Fruit fly (Drosophila melanogaster) whole organism, embryonic: Measurements from ENCODE around the gene CG32452.
A peak's percentile ranks its signal among the peaks of the same experiment; 100 is the strongest.

ENCODE experiments used
- B-H2 ChIP-seq: fragments of 200-800 bp; sonication (Bioruptor generic); optimal IDR thresholded peaks from 2 replicates; lab custom pipeline; 2018; ENCODE audit warnings: missing biosample characterization, mild to moderate bottlenecking, missing genetic modification characterization
- CG10959 ChIP-seq: fragments of 200-800 bp; sonication (Bioruptor generic); IDR thresholded peaks from 2 replicates; pipeline ENCODE4 v1.3.6; 2022; ENCODE audit warnings: missing biosample characterization, missing genetic modification characterization
- CG10979 ChIP-seq: fragments of 200-800 bp; sonication (Bioruptor generic); optimal IDR thresholded peaks from 2 replicates; lab custom pipeline; 2018; ENCODE audit warnings: missing biosample characterization, mild to moderate bottlenecking, missing genetic modification characterization, moderate library complexity
- CG12942 ChIP-seq: fragments of 200-800 bp; sonication (Bioruptor generic); optimal IDR thresholded peaks from 3 replicates; lab custom pipeline; 2016; ENCODE audit warnings: missing biosample characterization, missing genetic modification characterization
- CG13775 ChIP-seq: fragments of 200-800 bp; sonication (Bioruptor generic); optimal IDR thresholded peaks from 3 replicates; lab custom pipeline; 2017; ENCODE audit warnings: missing biosample characterization, mild to moderate bottlenecking, missing genetic modification characterization
- CG17359 ChIP-seq: fragments of 200-800 bp; sonication (Bioruptor generic); optimal IDR thresholded peaks from 3 replicates; lab custom pipeline; 2018; ENCODE audit warnings: missing biosample characterization, mild to moderate bottlenecking, missing genetic modification characterization, moderate library complexity
- CG2678 ChIP-seq: fragments of 200-800 bp; sonication (Bioruptor generic); optimal IDR thresholded peaks from 3 replicates; lab custom pipeline; 2019; ENCODE audit warnings: missing biosample characterization, mild to moderate bottlenecking, missing genetic modification characterization, moderate library complexity
- CG33213 ChIP-seq: fragments of 200-800 bp; sonication (Bioruptor generic); optimal IDR thresholded peaks from 3 replicates; lab custom pipeline; 2016; ENCODE audit warnings: missing biosample characterization, missing genetic modification characterization
- CG33557 ChIP-seq: fragments of 200-800 bp; sonication (Bioruptor generic); optimal IDR thresholded peaks from 2 replicates; lab custom pipeline; 2019; ENCODE audit warnings: missing biosample characterization, mild to moderate bottlenecking, missing genetic modification characterization, moderate library complexity
- CG3726 ChIP-seq: fragments of 200-800 bp; sonication (Bioruptor generic); IDR thresholded peaks from 3 replicates; pipeline ENCODE4, ENCODE4 v1.3.6; 2022; ENCODE audit warnings: missing biosample characterization, missing genetic modification characterization
- CG4282 ChIP-seq: fragments of 200-800 bp; sonication (Bioruptor generic); optimal IDR thresholded peaks from 2 replicates; lab custom pipeline; 2016; ENCODE audit warnings: missing biosample characterization, missing genetic modification characterization
- CG7372 ChIP-seq: fragments of 200-800 bp; sonication (Bioruptor generic); IDR thresholded peaks from 2 replicates; pipeline ENCODE4 v1.3.6; 2022; ENCODE audit warnings: missing biosample characterization, missing genetic modification characterization
- CG9609 ChIP-seq: fragments of 200-800 bp; sonication (Bioruptor generic); optimal IDR thresholded peaks from 3 replicates; lab custom pipeline; 2016; ENCODE audit warnings: missing biosample characterization, missing genetic modification characterization
- CG9876 ChIP-seq: fragments of 200-800 bp; sonication (Bioruptor generic); optimal IDR thresholded peaks from 2 replicates; lab custom pipeline; 2016; ENCODE audit warnings: missing biosample characterization, missing genetic modification characterization
- Dll ChIP-seq: fragments of 200-800 bp; sonication (Bioruptor generic); IDR thresholded peaks from 4 replicates; pipeline ENCODE4 v1.3.6; 2022; ENCODE audit warnings: missing biosample characterization, missing genetic modification characterization; ENCODE audit not compliant: partially characterized antibody
- Fer2 ChIP-seq: fragments of 200-800 bp; sonication (Bioruptor generic); optimal IDR thresholded peaks from 2 replicates; lab custom pipeline; 2018; ENCODE audit warnings: missing biosample characterization, mild to moderate bottlenecking, missing genetic modification characterization, moderate library complexity
- Gug ChIP-seq: fragments of 200-800 bp; sonication (Bioruptor generic); IDR thresholded peaks from 4 replicates; pipeline ENCODE4 v1.3.6; 2022; ENCODE audit warnings: missing biosample characterization, missing genetic modification characterization
- HLH3B ChIP-seq: fragments of 200-800 bp; sonication (Bioruptor generic); IDR thresholded peaks from 2 replicates; pipeline ENCODE4 v1.3.6; 2022; ENCODE audit warnings: missing biosample characterization, missing genetic modification characterization
- Hmr ChIP-seq: fragments of 200-800 bp; sonication (Bioruptor generic); optimal IDR thresholded peaks from 3 replicates; lab custom pipeline; 2017; ENCODE audit warnings: mild to moderate bottlenecking, missing biosample characterization, missing genetic modification reagents, missing genetic modification characterization
- Hmx ChIP-seq: fragments of 200-800 bp; sonication (Bioruptor generic); optimal IDR thresholded peaks from 2 replicates; lab custom pipeline; 2016; ENCODE audit warnings: missing biosample characterization, missing genetic modification characterization
- Meics ChIP-seq: fragments of 200-800 bp; sonication (Bioruptor generic); optimal IDR thresholded peaks from 2 replicates; lab custom pipeline; 2017; ENCODE audit warnings: missing biosample characterization, mild to moderate bottlenecking, missing genetic modification characterization
- Oaz ChIP-seq: fragments of 200-800 bp; sonication (Bioruptor generic); IDR thresholded peaks from 2 replicates; pipeline ENCODE4 v1.3.6; 2022; ENCODE audit warnings: missing biosample characterization, missing genetic modification characterization
- Rx ChIP-seq: fragments of 200-800 bp; sonication (Bioruptor generic); IDR thresholded peaks from 2 replicates; pipeline ENCODE4 v1.3.6; 2022; ENCODE audit warnings: missing biosample characterization, missing genetic modification characterization
- Sin3A ChIP-seq: fragments of >200 bp; optimal IDR thresholded peaks from 2 replicates; lab custom pipeline; 2018
- az2 ChIP-seq: fragments of 200-800 bp; sonication (Bioruptor generic); optimal IDR thresholded peaks from 3 replicates; lab custom pipeline; 2016; ENCODE audit warnings: missing biosample characterization, missing genetic modification characterization
- br ChIP-seq: fragments of >200 bp; optimal IDR thresholded peaks from 2 replicates; lab custom pipeline; 2017
- cad ChIP-seq: fragments of >200 bp; optimal IDR thresholded peaks from 2 replicates; lab custom pipeline; 2017; ENCODE audit warnings: missing biosample characterization, missing genetic modification characterization
- disco-r ChIP-seq: fragments of 200-800 bp; sonication (Bioruptor generic); optimal IDR thresholded peaks from 2 replicates; lab custom pipeline; 2016; ENCODE audit warnings: missing biosample characterization, missing genetic modification characterization
- fd64A ChIP-seq: fragments of 200-800 bp; sonication (Bioruptor generic); optimal IDR thresholded peaks from 3 replicates; lab custom pipeline; 2018; ENCODE audit warnings: missing biosample characterization, mild to moderate bottlenecking, missing genetic modification characterization
- gcm ChIP-seq: fragments of 200-800 bp; sonication (Bioruptor generic); optimal IDR thresholded peaks from 2 replicates; lab custom pipeline; 2019; ENCODE audit warnings: missing biosample characterization, mild to moderate bottlenecking, missing genetic modification characterization, moderate library complexity
- grn ChIP-seq: fragments of 200-800 bp; sonication (Bioruptor generic); optimal IDR thresholded peaks from 3 replicates; lab custom pipeline; 2017; ENCODE audit warnings: missing biosample characterization, missing genetic modification characterization
- hbn ChIP-seq: fragments of 200-800 bp; sonication (Bioruptor generic); IDR thresholded peaks from 2 replicates; pipeline ENCODE4 v1.3.6; 2022; ENCODE audit warnings: missing biosample characterization, missing genetic modification characterization; ENCODE audit not compliant: partially characterized antibody
- ind ChIP-seq: fragments of 200-800 bp; sonication (Bioruptor generic); optimal IDR thresholded peaks from 3 replicates; lab custom pipeline; 2016; ENCODE audit warnings: missing biosample characterization, missing genetic modification characterization
- inv ChIP-seq: fragments of 200-800 bp; sonication (Bioruptor generic); IDR thresholded peaks from 2 replicates; pipeline ENCODE4 v1.3.6; 2022; ENCODE audit warnings: missing biosample characterization, missing genetic modification characterization; ENCODE audit not compliant: partially characterized antibody
- lola ChIP-seq, 3 experiments: fragments of >200 bp in 2 of 3; fragments of 200-800 bp in 1 of 3; sonication (Bioruptor generic) in 1 of 3; optimal IDR thresholded peaks; 2 replicates each; lab custom pipeline; 2017 to 2019; ENCODE audit warnings: missing biosample characterization in 3 of 3, missing genetic modification characterization in 3 of 3, mild to moderate bottlenecking in 1 of 3, moderate library complexity in 1 of 3
- onecut ChIP-seq: fragments of 200-800 bp; sonication (Bioruptor generic); IDR thresholded peaks from 2 replicates; pipeline ENCODE4 v1.3.6; 2022; ENCODE audit warnings: missing biosample characterization, missing genetic modification characterization
- pan ChIP-seq, 4 experiments: fragments of >200 bp in 3 of 4; fragments of 200-800 bp in 1 of 4; sonication (Bioruptor generic) in 1 of 4; optimal IDR thresholded peaks in 3 of 4; IDR thresholded peaks in 1 of 4; 2 replicates each; pipeline versions ENCODE4 v1.3.6 to Lab custom; 2017 to 2022; ENCODE audit warnings: missing biosample characterization in 2 of 4, missing genetic modification characterization in 2 of 4, mixed read lengths in 1 of 4
- pnt ChIP-seq: fragments of 200-800 bp; sonication (Bioruptor generic); optimal IDR thresholded peaks from 3 replicates; lab custom pipeline; 2016; ENCODE audit warnings: missing biosample characterization, missing genetic modification characterization
- pum ChIP-seq: fragments of 200-800 bp; sonication (Bioruptor generic); optimal IDR thresholded peaks from 2 replicates; lab custom pipeline; 2016; ENCODE audit warnings: missing biosample characterization, missing genetic modification characterization
- sc ChIP-seq, 3 experiments: fragments of >200 bp in 2 of 3; fragments of 200-800 bp in 1 of 3; sonication (Bioruptor generic) in 1 of 3; optimal IDR thresholded peaks; 2 replicates in 2 of 3; 3 replicates in 1 of 3; lab custom pipeline; 2017; ENCODE audit warnings: mild to moderate bottlenecking in 1 of 3, missing biosample characterization in 1 of 3, missing genetic modification characterization in 1 of 3, missing genetic modification reagents in 1 of 3
- schlank ChIP-seq: fragments of 200-800 bp; sonication (Bioruptor generic); optimal IDR thresholded peaks from 2 replicates; lab custom pipeline; 2018; ENCODE audit warnings: missing biosample characterization, mild to moderate bottlenecking, missing genetic modification characterization
- sd ChIP-seq: fragments of 200-800 bp; sonication (Bioruptor generic); optimal IDR thresholded peaks from 3 replicates; lab custom pipeline; 2018; ENCODE audit warnings: missing biosample characterization, mild to moderate bottlenecking, missing genetic modification characterization, moderate library complexity
- sens ChIP-seq: fragments of 200-800 bp; sonication (Bioruptor generic); peaks from one replicate; lab custom pipeline; 2016; ENCODE audit warnings: missing biosample characterization, missing genetic modification characterization
- sisA ChIP-seq: fragments of 200-800 bp; sonication (Bioruptor generic); IDR thresholded peaks from 2 replicates; pipeline ENCODE4 v1.3.6; 2022; ENCODE audit warnings: missing biosample characterization, missing genetic modification characterization
- sna ChIP-seq: fragments of 200-800 bp; sonication (Bioruptor generic); IDR thresholded peaks from 2 replicates; pipeline ENCODE4 v1.3.6; 2022; ENCODE audit warnings: missing biosample characterization, missing genetic modification characterization; ENCODE audit not compliant: partially characterized antibody
- tio ChIP-seq: fragments of 200-800 bp; sonication (Bioruptor generic); optimal IDR thresholded peaks from 2 replicates; lab custom pipeline; 2017; ENCODE audit warnings: missing biosample characterization, missing genetic modification characterization, inconsistent platforms
- tup ChIP-seq: fragments of 200-800 bp; sonication (Bioruptor generic); optimal IDR thresholded peaks from 2 replicates; lab custom pipeline; 2016; ENCODE audit warnings: missing biosample characterization, mild to moderate bottlenecking, missing genetic modification characterization, moderate library complexity
- tx ChIP-seq: fragments of 200-800 bp; sonication (Bioruptor generic); optimal IDR thresholded peaks from 2 replicates; lab custom pipeline; 2016; ENCODE audit warnings: missing biosample characterization, missing genetic modification characterization
- yki ChIP-seq: fragments of >200 bp; optimal IDR thresholded peaks from 3 replicates; lab custom pipeline; 2018
- z ChIP-seq: fragments of 200-800 bp; sonication (Bioruptor generic); IDR thresholded peaks from 3 replicates; pipeline ENCODE4 v1.3.6; 2022; ENCODE audit warnings: missing biosample characterization, missing genetic modification characterization

CG32452 gene

DNA sequence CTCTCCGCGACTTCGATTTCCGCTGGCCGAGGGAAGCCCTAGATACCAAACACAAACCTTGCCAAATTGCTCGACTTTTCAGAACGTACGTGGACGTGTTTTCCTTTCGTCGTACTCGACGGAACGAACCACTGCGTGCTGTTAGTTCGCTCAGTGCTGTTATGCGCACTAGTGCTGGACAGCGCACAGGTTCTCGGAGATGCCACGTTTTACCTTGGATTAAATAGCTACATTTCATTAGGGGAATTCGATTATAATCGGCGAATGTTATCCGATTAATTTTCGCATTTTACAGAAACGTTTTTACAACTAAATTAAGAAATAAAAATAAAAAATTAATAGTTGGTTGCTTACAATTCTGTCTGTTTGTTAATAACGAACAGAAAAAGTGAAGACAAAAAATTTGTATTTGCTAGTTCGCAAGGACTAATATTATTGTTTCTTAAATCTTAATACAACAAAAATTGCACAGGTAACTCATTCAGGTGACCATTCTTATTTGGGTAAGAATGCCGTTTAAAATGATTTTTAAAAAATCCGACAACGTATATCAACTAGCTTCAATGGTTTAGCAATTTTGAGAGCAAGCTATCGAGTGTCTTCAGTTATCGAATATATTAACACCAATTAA lies at the start of gene CG32452, which contains the start of gene ArfGAP3 (continued):
- TF ChIP-seq z (GFP tag; lab: Robert Waterston, UW) (no peak), az2 (GFP tag; lab: Kevin White, UChicago) (peak; percentile 78), CG33213 (GFP tag; lab: Kevin White, UChicago) (peak; percentile 47), br (no peak), Meics (GFP tag; lab: Kevin White, UChicago) (peak; percentile 73), Gug (peak; percentile 51; the same call in 2 of the 4 replicates), CG13775 (peak; percentile 82), sens (GFP tag; lab: Kevin White, UChicago) (peak; percentile 93), schlank (tag; lab: Kevin White, UChicago) (no peak), CG4282 (no peak), CG10979 (peak; percentile 62), grn (GFP tag; lab: Kevin White, UChicago) (no peak), tio (no peak), sna (GFP tag; lab: Robert Waterston, UW) (0 out of 2 replicates have a peak, but pooled peaks have one; percentile 46), pan (optimal IDR thresholded peaks at IDR 0.05; lab: Kevin White, UChicago) (no peak), pan (GFP tag; optimal IDR thresholded peaks at IDR 0.05 in 1 of 2, IDR thresholded peaks at IDR 0.05 in 1 of 2) (peak in 1 of 2 experiments; percentile 79), Fer2 (tag; lab: Kevin White, UChicago) (peak; percentile 47), CG3726 (GFP tag; lab: Robert Waterston, UW) (no peak), CG33557 (peak; percentile 61), Rx (peak; percentile 53; the same call in 1 of the 2 replicates), cad (GFP tag; lab: Kevin White, UChicago) (no peak), Sin3A (lab: Kevin White, UChicago) (peak; percentile 10), sc (optimal IDR thresholded peaks at IDR 0.05; lab: Kevin White, UChicago) (no peak), sc (GFP tag; optimal IDR thresholded peaks at IDR 0.05; lab: Kevin White, UChicago) (peak; percentile 34), CG7372 (GFP tag; lab: Robert Waterston, UW) (peak; percentile 74), B-H2 (GFP tag; lab: Kevin White, UChicago) (peak; percentile 72), tup (no peak), disco-r (GFP tag; lab: Kevin White, UChicago) (no peak), inv (GFP tag; lab: Robert Waterston, UW) (peak; percentile 47), CG2678 (tag; lab: Kevin White, UChicago) (peak; percentile 79), CG17359 (peak; percentile 60), CG12942 (GFP tag; lab: Kevin White, UChicago) (peak; percentile 75), Hmx (GFP tag; lab: Kevin White, UChicago) (no peak), Hmr (GFP tag; lab: Kevin White, UChicago) (peak; percentile 72), lola (GFP tag; optimal IDR thresholded peaks at IDR 0.05; lab: Kevin White, UChicago) (peak in 1 of 3 experiments; percentile 75), pum (peak; percentile 70), hbn (GFP tag; lab: Robert Waterston, UW) (peak; percentile 67), sisA (GFP tag; lab: Robert Waterston, UW) (peak; percentile 64), gcm (GFP tag; lab: Kevin White, UChicago) (peak; percentile 54), tx (GFP tag; lab: Kevin White, UChicago) (peak; percentile 53), fd64A (GFP tag; lab: Kevin White, UChicago) (no peak), onecut (GFP tag; lab: Robert Waterston, UW) (peak; percentile 50), yki (lab: Kevin White, UChicago) (no peak), Oaz (GFP tag; lab: Robert Waterston, UW) (peak; percentile 70), CG10959 (GFP tag; lab: Robert Waterston, UW) (0 out of 2 replicates have a peak, but pooled peaks have one; percentile 36), Dll (GFP tag; lab: Robert Waterston, UW) (peak; percentile 86), sd (tag; lab: Kevin White, UChicago) (no peak), ind (GFP tag; lab: Kevin White, UChicago) (peak; percentile 78), CG9876 (GFP tag; lab: Kevin White, UChicago) (peak; percentile 7), HLH3B (GFP tag; lab: Robert Waterston, UW) (peak; percentile 76), CG9609 (GFP tag; lab: Kevin White, UChicago) (peak; percentile 58), pnt (GFP tag; lab: Kevin White, UChicago) (peak; percentile 2)
